Fruit fly (Drosophila melanogaster): ENCODE measurements around the gene CG8578.

CG8578 gene

dm6 chrX:15802880-15803650 is 41.2 kb upstream of the CG8578 start (continued):
- TF ChIP-seq dac (GFP tag; optimal IDR thresholded peaks at IDR 0.05) (no peak), acj6 (GFP tag; optimal IDR thresholded peaks at IDR 0.05) (peak; percentile 14), CG16779 (tag; optimal IDR thresholded peaks at IDR 0.05) (no peak), achi (GFP tag; optimal IDR thresholded peaks at IDR 0.05) (peak; percentile 38), CG6792 (GFP tag; optimal IDR thresholded peaks at IDR 0.05) (no peak), CG3919 (GFP tag; optimal IDR thresholded peaks at IDR 0.05) (peak; percentile 42), Smox (GFP tag; optimal IDR thresholded peaks at IDR 0.05) (no peak), CG10669 (GFP tag; optimal IDR thresholded peaks at IDR 0.05) (no peak)

- TF ChIP-seq CG6276 (GFP tag; optimal IDR thresholded peaks at IDR 0.05) (peak; percentile 30), ss (GFP tag; optimal IDR thresholded peaks at IDR 0.05) (no peak), CG6854 (GFP tag; optimal IDR thresholded peaks at IDR 0.05) (peak; percentile 56), CG15336 (GFP tag; IDR thresholded peaks at IDR 0.05) (peak; percentile 29; the same call in 1 of the 2 replicates), Eip78C (GFP tag) (peak; percentile 71), acj6 (GFP tag; optimal IDR thresholded peaks at IDR 0.05) (no peak), OdsH (GFP tag; optimal IDR thresholded peaks at IDR 0.05) (peak; percentile 11), svp (GFP tag) (peak; percentile 53), Hr4 (GFP tag; optimal IDR thresholded peaks at IDR 0.05) (no peak), Sox102F (GFP tag; optimal IDR thresholded peaks at IDR 0.05) (peak; percentile 40), CG9139 (GFP tag; optimal IDR thresholded peaks at IDR 0.05) (peak; percentile 34), Smox (GFP tag; optimal IDR thresholded peaks at IDR 0.05) (peak; percentile 13), Blimp-1 (GFP tag; optimal IDR thresholded peaks at IDR 0.05) (peak; percentile 22), CG32006 (GFP tag; optimal IDR thresholded peaks at IDR 0.05) (no peak), CG6163 (GFP tag; IDR thresholded peaks at IDR 0.05) (peak; percentile 29; the same call in 1 of the 3 replicates), CG34406 (GFP tag; optimal IDR thresholded peaks at IDR 0.05) (no peak), achi (GFP tag; optimal IDR thresholded peaks at IDR 0.05) (peak; percentile 34), esn (GFP tag; optimal IDR thresholded peaks at IDR 0.05) (no peak), CG8119 (GFP tag; IDR thresholded peaks at IDR 0.05) (0 out of 3 replicates have a peak, but pooled peaks have one; percentile 14), pdm3 (GFP tag; optimal IDR thresholded peaks at IDR 0.05) (no peak), CG8319 (GFP tag; optimal IDR thresholded peaks at IDR 0.05) (no peak), Sox14 (GFP tag; optimal IDR thresholded peaks at IDR 0.05) (no peak), CG6808 (GFP tag; optimal IDR thresholded peaks at IDR 0.05) (no peak), fkh (GFP tag; optimal IDR thresholded peaks at IDR 0.05) (no peak), CG11294 (GFP tag; IDR thresholded peaks at IDR 0.05) (no peak), Ets96B (tag; optimal IDR thresholded peaks at IDR 0.05) (no peak)
These were observed 40.3 kb upstream of the CG8578 start, which contains the start of the genes PGRP-LE and sd for dm6 chrX:15803764-15804563. Gene PGRP-LE (minus strand): TSS chrX:15803880. Gene sd (plus strand): TSS chrX:15804370.

- TF ChIP-seq CG10669 (GFP tag; optimal IDR thresholded peaks at IDR 0.05) (peak; percentile 24), svp (GFP tag) (peak; percentile 57), CG8632 (GFP tag; optimal IDR thresholded peaks at IDR 0.05) (peak; percentile 26), CG6163 (GFP tag; IDR thresholded peaks at IDR 0.05) (0 out of 3 replicates have a peak, but pooled peaks have one; percentile 46), CG6276 (GFP tag; optimal IDR thresholded peaks at IDR 0.05) (peak; percentile 13), Hr4 (GFP tag; optimal IDR thresholded peaks at IDR 0.05) (no peak), CG8119 (GFP tag; IDR thresholded peaks at IDR 0.05) (0 out of 3 replicates have a peak, but pooled peaks have one; percentile 38), achi (GFP tag; optimal IDR thresholded peaks at IDR 0.05) (peak; percentile 23), eg (GFP tag; IDR thresholded peaks at IDR 0.05) (peak; percentile 34; the same call in 2 of the 3 replicates), CG10631 (GFP tag; optimal IDR thresholded peaks at IDR 0.05) (peak; percentile 36), Sox14 (GFP tag; optimal IDR thresholded peaks at IDR 0.05) (no peak), CG1621 (tag; optimal IDR thresholded peaks at IDR 0.05) (peak; percentile 26), CG6854 (GFP tag; optimal IDR thresholded peaks at IDR 0.05) (no peak), Eip78C (GFP tag) (peak; percentile 60), CG34406 (GFP tag; optimal IDR thresholded peaks at IDR 0.05) (peak; percentile 21), lz (GFP tag; optimal IDR thresholded peaks at IDR 0.05) (peak; percentile 1), CG15336 (GFP tag; IDR thresholded peaks at IDR 0.05) (peak; percentile 60), pdm3 (GFP tag; optimal IDR thresholded peaks at IDR 0.05) (peak; percentile 23), CG7368 (GFP tag; optimal IDR thresholded peaks at IDR 0.05) (no peak), Ets96B (tag; optimal IDR thresholded peaks at IDR 0.05) (peak; percentile 19), CG3919 (GFP tag; optimal IDR thresholded peaks at IDR 0.05) (peak; percentile 21), CG16779 (tag; optimal IDR thresholded peaks at IDR 0.05) (no peak), CG32006 (GFP tag; optimal IDR thresholded peaks at IDR 0.05) (peak; percentile 39)
These were observed 39.5 kb upstream of the CG8578 start for dm6 chrX:15804790-15805189.

All from whole organism, prepupa.